Fruit fly (Drosophila melanogaster) whole organism, embryonic: Measurements from ENCODE around the gene CG17221.

ENCODE experiments used
- Blimp-1 ChIP-seq: fragments of 200-800 bp; sonication (Bioruptor generic); optimal IDR thresholded peaks from 3 replicates; lab custom pipeline; 2018; ENCODE audit warnings: missing biosample characterization, missing genetic modification characterization, mild to moderate bottlenecking, moderate library complexity, missing genetic modification reagents
- CG10543 ChIP-seq: fragments of 200-800 bp; sonication (Bioruptor generic); optimal IDR thresholded peaks from 3 replicates; lab custom pipeline; 2017; ENCODE audit warnings: missing biosample characterization, mild to moderate bottlenecking, missing genetic modification characterization, moderate library complexity
- CG10959 ChIP-seq: fragments of 200-800 bp; sonication (Bioruptor generic); IDR thresholded peaks from 2 replicates; pipeline ENCODE4 v1.3.6; 2022; ENCODE audit warnings: missing biosample characterization, missing genetic modification characterization
- CG11696 ChIP-seq: fragments of 200-800 bp; sonication (Bioruptor generic); IDR thresholded peaks from 2 replicates; pipeline ENCODE4 v1.3.6; 2022; ENCODE audit warnings: missing biosample characterization, missing genetic modification characterization
- CG13424 ChIP-seq: fragments of 200-800 bp; sonication (Bioruptor generic); optimal IDR thresholded peaks from 2 replicates; lab custom pipeline; 2019; ENCODE audit warnings: missing biosample characterization, mild to moderate bottlenecking, missing genetic modification characterization, moderate library complexity
- CG13775 ChIP-seq: fragments of 200-800 bp; sonication (Bioruptor generic); optimal IDR thresholded peaks from 3 replicates; lab custom pipeline; 2017; ENCODE audit warnings: missing biosample characterization, mild to moderate bottlenecking, missing genetic modification characterization
- CG15073 ChIP-seq: fragments of 200-800 bp; sonication (Bioruptor generic); optimal IDR thresholded peaks from 2 replicates; lab custom pipeline; 2016; ENCODE audit warnings: missing biosample characterization, missing genetic modification characterization
- CG1603 ChIP-seq: fragments of 200-800 bp; sonication (Bioruptor generic); optimal IDR thresholded peaks from 2 replicates; lab custom pipeline; 2019; ENCODE audit warnings: missing biosample characterization, mild to moderate bottlenecking, missing genetic modification characterization, moderate library complexity
- CG1647 ChIP-seq: fragments of 200-800 bp; sonication (Bioruptor generic); optimal IDR thresholded peaks from 3 replicates; lab custom pipeline; 2016; ENCODE audit warnings: missing biosample characterization, missing genetic modification characterization
- CG17328 ChIP-seq: fragments of 200-800 bp; sonication (Bioruptor generic); IDR thresholded peaks from 2 replicates; pipeline ENCODE4 v1.3.6; 2022; ENCODE audit warnings: missing biosample characterization, missing genetic modification characterization
- CG2199 ChIP-seq: fragments of 200-800 bp; sonication (Bioruptor generic); IDR thresholded peaks from 3 replicates; pipeline ENCODE4 v1.3.6; 2022; ENCODE audit warnings: missing biosample characterization, missing genetic modification characterization
- CG2712 ChIP-seq: fragments of 200-800 bp; optimal IDR thresholded peaks from 3 replicates; lab custom pipeline; 2019; ENCODE audit warnings: missing biosample characterization, mild to moderate bottlenecking, missing genetic modification characterization, moderate library complexity
- CG3065 ChIP-seq: fragments of 200-800 bp; sonication (Bioruptor generic); optimal IDR thresholded peaks from 2 replicates; lab custom pipeline; 2016; ENCODE audit warnings: missing biosample characterization, missing genetic modification characterization
- CG32532 ChIP-seq: fragments of 200-800 bp; sonication (Bioruptor generic); IDR thresholded peaks from 2 replicates; pipeline ENCODE4 v1.3.6; 2022; ENCODE audit warnings: missing biosample characterization, missing genetic modification characterization
- CG6654 ChIP-seq: fragments of 200-800 bp; sonication (Bioruptor generic); optimal IDR thresholded peaks from 2 replicates; lab custom pipeline; 2017; ENCODE audit warnings: missing biosample characterization, mild to moderate bottlenecking, missing genetic modification characterization
- CG7839 ChIP-seq: fragments of 200-800 bp; sonication (Bioruptor generic); optimal IDR thresholded peaks from 3 replicates; lab custom pipeline; 2018; ENCODE audit warnings: missing biosample characterization, mild to moderate bottlenecking, missing genetic modification characterization, moderate library complexity
- CG8290 ChIP-seq, 3 experiments: fragments of 200-800 bp; sonication (Bioruptor generic); optimal IDR thresholded peaks; 2 replicates each; lab custom pipeline; 2016 to 2019; ENCODE audit warnings: missing biosample characterization in 3 of 3, missing genetic modification characterization in 3 of 3, mild to moderate bottlenecking in 2 of 3, moderate library complexity in 1 of 3
- CG9876 ChIP-seq: fragments of 200-800 bp; sonication (Bioruptor generic); optimal IDR thresholded peaks from 2 replicates; lab custom pipeline; 2016; ENCODE audit warnings: missing biosample characterization, missing genetic modification characterization
- CrebB ChIP-seq: fragments of 200-800 bp; sonication (Bioruptor generic); optimal IDR thresholded peaks from 3 replicates; lab custom pipeline; 2018; ENCODE audit warnings: missing biosample characterization, mild to moderate bottlenecking, missing genetic modification characterization
- Doc3 ChIP-seq: fragments of 200-800 bp; sonication (Bioruptor generic); IDR thresholded peaks from 3 replicates; pipeline ENCODE4 v1.3.6; 2022; ENCODE audit warnings: missing biosample characterization, missing genetic modification characterization; ENCODE audit not compliant: partially characterized antibody
- Drgx ChIP-seq: fragments of 200-800 bp; sonication (Bioruptor generic); IDR thresholded peaks from 2 replicates; pipeline ENCODE4 v1.3.6; 2022; ENCODE audit warnings: missing biosample characterization, missing genetic modification characterization
- Fer1 ChIP-seq: fragments of 200-800 bp; sonication (Bioruptor generic); optimal IDR thresholded peaks from 2 replicates; lab custom pipeline; 2017; ENCODE audit warnings: missing biosample characterization, mild to moderate bottlenecking, missing genetic modification characterization
- Fer2 ChIP-seq: fragments of 200-800 bp; sonication (Bioruptor generic); optimal IDR thresholded peaks from 2 replicates; lab custom pipeline; 2018; ENCODE audit warnings: missing biosample characterization, mild to moderate bottlenecking, missing genetic modification characterization, moderate library complexity
- Hmr ChIP-seq: fragments of 200-800 bp; sonication (Bioruptor generic); optimal IDR thresholded peaks from 3 replicates; lab custom pipeline; 2017; ENCODE audit warnings: mild to moderate bottlenecking, missing biosample characterization, missing genetic modification reagents, missing genetic modification characterization
- Med ChIP-seq: fragments of 200-800 bp; sonication (Bioruptor generic); peaks from one replicate; lab custom pipeline; 2016; ENCODE audit warnings: missing biosample characterization, missing genetic modification characterization, mild to moderate bottlenecking, inconsistent platforms, moderate library complexity
- Myb ChIP-seq: fragments of 200-800 bp; sonication (Bioruptor generic); optimal IDR thresholded peaks from 2 replicates; lab custom pipeline; 2016; ENCODE audit warnings: missing biosample characterization, missing genetic modification characterization
- aop ChIP-seq: fragments of 200-800 bp; sonication (Bioruptor generic); IDR thresholded peaks from 2 replicates; pipeline ENCODE4 v1.3.6; 2022; ENCODE audit warnings: missing biosample characterization, missing genetic modification characterization
- ara ChIP-seq: fragments of 200-800 bp; sonication (Bioruptor generic); IDR thresholded peaks from 2 replicates; pipeline ENCODE4 v1.3.6; 2022; ENCODE audit warnings: missing biosample characterization, missing genetic modification characterization
- ash1 ChIP-seq: fragments of 200-800 bp; sonication (Bioruptor generic); optimal IDR thresholded peaks from 2 replicates; lab custom pipeline; 2018; ENCODE audit warnings: missing biosample characterization, mild to moderate bottlenecking, missing genetic modification characterization
- corto ChIP-seq: fragments of 200-800 bp; sonication (Bioruptor generic); optimal IDR thresholded peaks from 2 replicates; lab custom pipeline; 2016; ENCODE audit warnings: missing biosample characterization, mild to moderate bottlenecking, missing genetic modification characterization, moderate library complexity
- dati ChIP-seq: fragments of 200-800 bp; sonication (Bioruptor generic); IDR thresholded peaks from 2 replicates; pipeline ENCODE4 v1.3.6; 2022; ENCODE audit warnings: missing biosample characterization, missing genetic modification characterization
- en ChIP-seq: fragments of 200-800 bp; sonication (Bioruptor generic); optimal IDR thresholded peaks from 2 replicates; lab custom pipeline; 2016; ENCODE audit warnings: missing biosample characterization, missing genetic modification characterization
- fd3F ChIP-seq: fragments of 200-800 bp; sonication (Bioruptor generic); optimal IDR thresholded peaks from 2 replicates; lab custom pipeline; 2018; ENCODE audit warnings: missing biosample characterization, mild to moderate bottlenecking, missing genetic modification characterization, moderate library complexity
- gsb ChIP-seq: fragments of 200-800 bp; sonication (Bioruptor generic); IDR thresholded peaks from 2 replicates; pipeline ENCODE4 v1.3.6; 2022; ENCODE audit warnings: missing biosample characterization, missing genetic modification characterization
- gt ChIP-seq: fragments of 200-800 bp; sonication (Bioruptor generic); IDR thresholded peaks from 2 replicates; pipeline ENCODE4 v1.3.6; 2022; ENCODE audit warnings: missing biosample characterization, missing genetic modification characterization
- hkb ChIP-seq, 2 experiments: fragments of 200-800 bp in 1 of 2; fragments of >200 bp in 1 of 2; sonication (Bioruptor generic) in 1 of 2; IDR thresholded peaks in 1 of 2; optimal IDR thresholded peaks in 1 of 2; 2 replicates each; pipeline versions ENCODE4 v1.3.6 to Lab custom; 2017 to 2022; ENCODE audit warnings: missing biosample characterization in 1 of 2, missing genetic modification characterization in 1 of 2
- insv ChIP-seq, 2 experiments: fragments of 200-800 bp; sonication (Bioruptor generic); optimal IDR thresholded peaks; 3 replicates each; lab custom pipeline; 2016 to 2018; ENCODE audit warnings: missing biosample characterization in 2 of 2, missing genetic modification characterization in 2 of 2
- jigr1 ChIP-seq: fragments of 200-800 bp; sonication (Bioruptor generic); IDR thresholded peaks from 3 replicates; pipeline ENCODE4 v1.3.6; 2022; ENCODE audit warnings: missing biosample characterization, missing genetic modification characterization
- p53 ChIP-seq: fragments of 200-800 bp; sonication (Bioruptor generic); optimal IDR thresholded peaks from 2 replicates; lab custom pipeline; 2016; ENCODE audit warnings: missing biosample characterization, missing genetic modification characterization
- pan ChIP-seq, 4 experiments: fragments of >200 bp in 3 of 4; fragments of 200-800 bp in 1 of 4; sonication (Bioruptor generic) in 1 of 4; optimal IDR thresholded peaks in 3 of 4; IDR thresholded peaks in 1 of 4; 2 replicates each; pipeline versions ENCODE4 v1.3.6 to Lab custom; 2017 to 2022; ENCODE audit warnings: missing biosample characterization in 2 of 4, missing genetic modification characterization in 2 of 4, mixed read lengths in 1 of 4
- psq ChIP-seq: fragments of 200-800 bp; sonication (Bioruptor generic); optimal IDR thresholded peaks from 2 replicates; lab custom pipeline; 2017; ENCODE audit warnings: missing biosample characterization, missing genetic modification characterization
- row ChIP-seq: fragments of 200-800 bp; sonication (Bioruptor generic); IDR thresholded peaks from 3 replicates; pipeline ENCODE4 v1.3.6; 2022; ENCODE audit warnings: missing biosample characterization, missing genetic modification characterization
- sd ChIP-seq: fragments of 200-800 bp; sonication (Bioruptor generic); optimal IDR thresholded peaks from 3 replicates; lab custom pipeline; 2018; ENCODE audit warnings: missing biosample characterization, mild to moderate bottlenecking, missing genetic modification characterization, moderate library complexity
- sens ChIP-seq: fragments of 200-800 bp; sonication (Bioruptor generic); peaks from one replicate; lab custom pipeline; 2016; ENCODE audit warnings: missing biosample characterization, missing genetic modification characterization
- sr ChIP-seq: fragments of 200-800 bp; sonication (Bioruptor generic); IDR thresholded peaks from 3 replicates; pipeline ENCODE4 v1.3.6; 2022; ENCODE audit warnings: missing biosample characterization, missing genetic modification characterization
- ssp ChIP-seq: fragments of 200-800 bp; sonication (Bioruptor generic); IDR thresholded peaks from 2 replicates; pipeline ENCODE4 v1.3.6; 2022; ENCODE audit warnings: missing biosample characterization, missing genetic modification characterization
- tin ChIP-seq: fragments of 200-800 bp; sonication (Bioruptor generic); optimal IDR thresholded peaks from 3 replicates; lab custom pipeline; 2016; ENCODE audit warnings: missing biosample characterization, missing genetic modification characterization
- unc-4 ChIP-seq: fragments of 200-800 bp; sonication (Bioruptor generic); IDR thresholded peaks from 2 replicates; pipeline ENCODE4 v1.3.6; 2022; ENCODE audit warnings: missing biosample characterization, missing genetic modification characterization; ENCODE audit not compliant: partially characterized antibody
- zf30C ChIP-seq: fragments of 200-800 bp; sonication (Bioruptor generic); optimal IDR thresholded peaks from 3 replicates; lab custom pipeline; 2018; ENCODE audit warnings: missing biosample characterization, mild to moderate bottlenecking, missing genetic modification characterization

CG17221 gene

DNA sequence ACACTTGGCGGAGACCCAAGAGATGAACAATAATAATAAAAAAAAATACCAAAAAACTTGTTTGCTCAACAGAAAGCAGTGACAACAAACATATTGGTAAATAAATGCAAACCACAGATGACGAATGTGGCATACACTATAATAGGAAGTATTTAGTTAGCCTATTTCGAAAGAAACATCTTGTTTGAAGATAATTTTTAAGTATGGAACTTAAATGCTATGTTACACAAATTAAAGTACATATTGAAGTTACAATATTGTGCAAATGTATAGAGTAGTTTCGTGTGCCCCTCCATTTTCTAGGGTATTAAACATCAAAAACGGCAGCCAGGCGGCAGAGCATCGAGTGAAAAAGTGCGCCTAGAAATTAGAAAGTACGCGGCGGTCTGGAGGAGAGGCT is 36.4 kb upstream of the CG17221 start (continued):
- TF ChIP-seq CG7839 (peak; percentile 54), CG13424 (tag; lab: Kevin White, UChicago) (peak; percentile 64), pan (optimal IDR thresholded peaks at IDR 0.05; lab: Kevin White, UChicago) (no peak), pan (GFP tag; optimal IDR thresholded peaks at IDR 0.05 in 1 of 2, IDR thresholded peaks at IDR 0.05 in 1 of 2) (peak in 1 of 2 experiments; percentile 50), Hmr (peak; percentile 4), CG8290 (GFP tag; optimal IDR thresholded peaks at IDR 0.05; lab: Kevin White, UChicago) (no peak), CG8290 (tag; optimal IDR thresholded peaks at IDR 0.05; lab: Kevin White, UChicago) (peak in 1 of 2 experiments; percentile 61), CG15073 (no peak), fd3F (GFP tag; lab: Kevin White, UChicago) (peak; percentile 6), CG2712 (tag; lab: Kevin White, UChicago) (peak; percentile 65), CG1647 (no peak)

DNA sequence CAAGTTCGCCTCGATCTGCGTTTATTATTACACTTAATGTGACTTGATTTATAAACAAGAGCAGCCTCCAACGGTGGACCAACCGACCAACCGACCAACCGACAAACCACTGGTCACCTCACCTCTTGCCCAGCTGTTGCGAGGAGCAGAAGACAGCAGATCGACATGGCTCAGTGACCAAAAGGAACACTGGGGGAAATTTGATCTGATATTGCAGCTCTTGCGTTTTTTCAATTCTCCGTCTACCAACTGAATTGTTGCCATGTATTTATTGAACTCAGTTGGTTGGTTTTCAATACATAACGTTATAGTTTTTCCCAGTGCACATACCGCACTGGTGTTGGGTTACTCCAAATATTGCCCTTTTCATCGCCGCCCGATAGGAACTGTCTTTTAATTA is 35.2 kb upstream of the CG17221 start:
- TF ChIP-seq CG10543 (GFP tag; lab: Kevin White, UChicago) (no peak), CG17328 (GFP tag; lab: Robert Waterston, UW) (0 out of 2 replicates have a peak, but pooled peaks have one; percentile 22), ash1 (GFP tag; lab: Kevin White, UChicago) (no peak), Fer1 (GFP tag; lab: Kevin White, UChicago) (no peak), jigr1 (GFP tag; lab: Robert Waterston, UW) (no peak), row (peak; percentile 20; the same call in 1 of the 3 replicates), aop (GFP tag; lab: Robert Waterston, UW) (no peak), gsb (GFP tag; lab: Robert Waterston, UW) (no peak), zf30C (peak; percentile 30), sd (peak; percentile 52), Myb (GFP tag; lab: Kevin White, UChicago) (no peak), sr (GFP tag; lab: Robert Waterston, UW) (no peak), CG9876 (no peak), Fer2 (tag; lab: Kevin White, UChicago) (no peak), gt (no peak), Drgx (0 out of 2 replicates have a peak, but pooled peaks have one; percentile 15), CG10959 (no peak), sens (GFP tag; lab: Kevin White, UChicago) (peak; percentile 58), CG2199 (no peak), CG32532 (no peak), CG13775 (GFP tag; lab: Kevin White, UChicago) (no peak), p53 (GFP tag; lab: Kevin White, UChicago) (no peak), unc-4 (GFP tag; lab: Robert Waterston, UW) (no peak), tin (GFP tag; lab: Kevin White, UChicago) (no peak), hkb (optimal IDR thresholded peaks at IDR 0.05; lab: Kevin White, UChicago) (no peak), hkb (GFP tag; IDR thresholded peaks at IDR 0.05; lab: Robert Waterston, UW) (no peak), corto (GFP tag; lab: Kevin White, UChicago) (no peak), CG6654 (GFP tag; lab: Kevin White, UChicago) (no peak), insv (GFP tag; optimal IDR thresholded peaks at IDR 0.05; lab: Kevin White, UChicago) (no peak), ara (GFP tag; lab: Robert Waterston, UW) (0 out of 2 replicates have a peak, but pooled peaks have one; percentile 27), psq (no peak), en (GFP tag; lab: Kevin White, UChicago) (no peak), CrebB (tag; lab: Kevin White, UChicago) (no peak), CG3065 (GFP tag; lab: Kevin White, UChicago) (no peak), CG11696 (no peak), dati (GFP tag; lab: Robert Waterston, UW) (no peak), Med (GFP tag; lab: Kevin White, UChicago) (peak; percentile 77), Blimp-1 (no peak), CG1603 (tag; lab: Kevin White, UChicago) (peak; percentile 26), Doc3 (GFP tag; lab: Robert Waterston, UW) (no peak), ssp (GFP tag; lab: Robert Waterston, UW) (no peak)
